Worm (Caenorhabditis elegans) whole organism, early embryonic: ENCODE data around the gene mfsd-8.
"Not testable (repeated sequence)": the region's sequence is repeated elsewhere in the genome, so short reads cannot be mapped to it uniquely, and the experiment has no call there.

Experiments used
- B0310.2 ChIP-seq: sonication (generic microtip); optimal IDR thresholded peaks from 2 replicates; lab custom pipeline; 2016; ENCODE audit warnings: mild to moderate bottlenecking, missing genetic modification characterization, missing compliant biosample characterization
- F13C5.2 ChIP-seq: sonication (generic microtip); optimal IDR thresholded peaks from 2 replicates; lab custom pipeline; 2017; ENCODE audit warnings: mild to moderate bottlenecking, missing genetic modification characterization, inconsistent platforms, missing compliant biosample characterization
- aly-1 ChIP-seq: sonication (generic microtip); optimal IDR thresholded peaks from 2 replicates; lab custom pipeline; 2016; ENCODE audit warnings: missing genetic modification characterization, missing compliant biosample characterization
- ama-1 ChIP-seq: fragments of 150-350 bp; optimal IDR thresholded peaks from 2 replicates; lab custom pipeline; 2014
- ceh-13 ChIP-seq: fragments of 200-800 bp; sonication (Bioruptor generic); optimal IDR thresholded peaks from 2 replicates; lab custom pipeline; 2018; ENCODE audit warnings: mild to moderate bottlenecking, missing genetic modification characterization, missing compliant biosample characterization
- ceh-36 ChIP-seq: sonication (generic microtip); optimal IDR thresholded peaks from 2 replicates; lab custom pipeline; 2016; ENCODE audit warnings: missing genetic modification characterization, inconsistent platforms, missing compliant biosample characterization
- ets-7 ChIP-seq: sonication (generic microtip); optimal IDR thresholded peaks from 2 replicates; lab custom pipeline; 2016; ENCODE audit warnings: missing genotype, missing genetic modification characterization, missing compliant biosample characterization
- flt-1 ChIP-seq: fragments of 200-800 bp; sonication (Bioruptor generic); IDR thresholded peaks from 2 replicates; pipeline ENCODE4 v1.3.6; 2022; ENCODE audit warnings: missing genetic modification characterization, missing compliant biosample characterization
- hmbx-1 ChIP-seq: sonication (generic microtip); optimal IDR thresholded peaks from 2 replicates; lab custom pipeline; 2016; ENCODE audit warnings: mild to moderate bottlenecking, missing genetic modification characterization, missing compliant biosample characterization
- hmg-4 ChIP-seq: fragments of 200-800 bp; sonication (Bioruptor generic); optimal IDR thresholded peaks from 2 replicates; lab custom pipeline; 2018; ENCODE audit warnings: mild to moderate bottlenecking, missing genetic modification characterization, missing compliant biosample characterization
- hnd-1 ChIP-seq: sonication (generic microtip); optimal IDR thresholded peaks from 2 replicates; lab custom pipeline; 2016; ENCODE audit warnings: missing genetic modification characterization, missing compliant biosample characterization
- pes-1 ChIP-seq: fragments of 200-800 bp; sonication (Bioruptor generic); IDR thresholded peaks from 2 replicates; pipeline ENCODE4 v1.3.6; 2022; ENCODE audit warnings: missing genetic modification reagents, missing genetic modification characterization, missing compliant biosample characterization
- scrt-1 ChIP-seq: fragments of 200-800 bp; sonication (Bioruptor generic); IDR thresholded peaks from 2 replicates; pipeline ENCODE4 v1.3.6; 2022; ENCODE audit warnings: missing genetic modification characterization, missing compliant biosample characterization
- sea-1 ChIP-seq: fragments of 200-800 bp; sonication (Bioruptor generic); conservative IDR thresholded peaks from 2 replicates; pipeline ENCODE4 v1.3.6; 2022; ENCODE audit warnings: missing genetic modification characterization, missing compliant biosample characterization
- tbx-11 ChIP-seq: fragments of 200-800 bp; sonication (Bioruptor generic); IDR thresholded peaks from 2 replicates; pipeline ENCODE4 v1.3.6; 2022; ENCODE audit warnings: missing genetic modification characterization, missing compliant biosample characterization
- tbx-37 ChIP-seq: fragments of 200-800 bp; sonication (Bioruptor generic); conservative IDR thresholded peaks from 2 replicates; pipeline ENCODE4 v1.3.6; 2022; ENCODE audit warnings: missing genetic modification reagents, missing genetic modification characterization, missing compliant biosample characterization
- tra-4 ChIP-seq: sonication (generic microtip); optimal IDR thresholded peaks from 2 replicates; lab custom pipeline; 2017; ENCODE audit warnings: missing genetic modification characterization, missing compliant biosample characterization

Gene mfsd-8

ce11 chrIII:3250596-3251112 is 31.5 kb upstream of the mfsd-8 start, which contains the start of gene Y53G8AL.4:
Y53G8AL.4 (minus strand) TSS chrIII:3250646.
- TF ChIP-seq sea-1 (GFP tag; lab: Robert Waterston, UW), result no peak
- peak; percentile 27; the same call in 1 of the 2 replicates for TF ChIP-seq pes-1 (GFP tag; lab: Robert Waterston, UW)

- TF ChIP-seq ama-1 (lab: Kevin White, UChicago), result no peak
- no peak for TF ChIP-seq sea-1 (GFP tag; lab: Robert Waterston, UW)
- TF ChIP-seq flt-1 (GFP tag; lab: Robert Waterston, UW), result no peak
- TF ChIP-seq B0310.2 (tag; lab: Kevin White, UChicago), result no peak
- no peak for TF ChIP-seq aly-1 (tag; lab: Kevin White, UChicago)
- TF ChIP-seq hmg-4 (GFP tag; lab: Kevin White, UChicago), result no peak
- TF ChIP-seq tbx-11 (GFP tag; lab: Robert Waterston, UW), result no peak
- no peak for TF ChIP-seq ceh-13 (GFP tag; lab: Kevin White, UChicago)
Measured at ce11 chrIII:3253043-3253442, 29.1 kb upstream of the mfsd-8 start, which contains the start of gene Y53G8AL.3. Y53G8AL.3 (minus strand) TSS chrIII:3253143.

DNA sequence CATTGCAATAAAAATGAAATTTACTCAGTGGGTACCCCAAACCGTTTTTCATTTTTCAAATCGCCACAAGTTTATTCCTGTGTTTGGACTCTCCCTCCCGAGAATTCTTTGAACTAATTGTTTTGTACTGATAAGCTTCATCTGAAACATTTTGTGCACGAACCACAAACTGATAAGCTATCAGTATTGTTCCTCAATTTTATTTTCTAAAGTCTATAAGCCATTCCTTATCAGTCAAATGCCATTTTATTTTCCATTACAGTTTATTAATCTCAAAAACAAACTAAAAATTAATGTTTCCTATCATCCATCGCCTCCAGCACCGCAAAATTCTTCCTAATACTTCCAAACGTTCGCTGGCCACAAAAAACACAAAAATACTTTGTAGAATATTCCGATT is 28.4 kb upstream of the mfsd-8 start:
- TF ChIP-seq ceh-13 (GFP tag; lab: Kevin White, UChicago) (no peak), aly-1 (tag; lab: Kevin White, UChicago) (no peak), F13C5.2 (tag; lab: Kevin White, UChicago) (no peak), hmbx-1 (tag; lab: Kevin White, UChicago) (no peak), tra-4 (tag; lab: Kevin White, UChicago) (no peak), tbx-11 (GFP tag; lab: Robert Waterston, UW) (no peak)

DNA sequence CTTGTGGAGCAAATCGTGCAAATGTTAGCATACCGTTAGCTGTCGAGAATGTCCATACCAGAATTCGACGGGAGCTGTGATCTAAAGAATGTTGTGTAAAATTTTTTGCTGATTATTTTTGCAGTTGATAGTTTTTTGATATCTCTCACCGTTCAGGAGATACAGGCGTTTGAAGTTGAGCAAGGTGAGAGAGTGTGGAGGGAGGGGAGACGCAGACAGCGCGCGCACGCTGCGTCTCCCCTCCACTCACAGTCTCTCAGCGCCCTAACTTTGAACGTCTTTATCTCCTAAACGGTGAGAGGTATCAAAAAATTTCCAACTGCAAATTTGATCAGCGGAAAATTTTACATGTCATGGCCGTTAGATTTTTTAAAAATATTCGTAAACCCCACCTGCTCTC is 27.1 kb upstream of the mfsd-8 start:
- TF ChIP-seq F13C5.2 (tag; lab: Kevin White, UChicago) (no peak), ets-7 (tag; lab: Kevin White, UChicago) (no peak), hmg-4 (GFP tag; lab: Kevin White, UChicago) (no peak), aly-1 (tag; lab: Kevin White, UChicago) (no peak), tbx-11 (GFP tag; lab: Robert Waterston, UW) (no peak), scrt-1 (GFP tag; lab: Robert Waterston, UW) (no peak), pes-1 (GFP tag; lab: Robert Waterston, UW) (no peak)

DNA sequence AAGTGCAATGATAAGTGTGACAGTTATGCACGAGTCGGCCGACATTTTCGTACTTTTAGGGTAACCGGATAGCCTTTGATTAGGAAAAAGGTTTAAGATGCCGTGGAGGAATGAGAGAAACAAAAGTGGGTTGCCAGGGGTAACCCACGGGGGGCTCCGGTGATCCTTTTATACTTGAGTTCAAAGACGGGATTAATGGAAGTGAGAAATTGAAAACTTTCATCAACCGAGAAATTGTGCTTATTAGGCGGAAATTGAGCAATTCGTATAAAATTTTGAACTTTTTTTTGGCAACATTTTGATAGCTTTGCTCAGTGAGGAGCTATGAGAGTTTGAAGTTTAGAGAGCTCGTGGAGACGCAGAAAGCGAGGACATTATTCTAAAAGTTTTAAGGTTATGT is 26.5 kb upstream of the mfsd-8 start, which contains the start of gene Y53G8AM.4:
TSS of gene Y53G8AM.4 (minus strand) at position 101 of the 400 bp plus-strand sequence.
- no peak for TF ChIP-seq ets-7 (tag; lab: Kevin White, UChicago)
- TF ChIP-seq flt-1 (GFP tag; lab: Robert Waterston, UW), result no peak
- TF ChIP-seq aly-1 (tag; lab: Kevin White, UChicago), result no peak
- TF ChIP-seq tbx-37 (GFP tag; lab: Robert Waterston, UW), result no peak
- TF ChIP-seq hnd-1 (tag; lab: Kevin White, UChicago), result no peak
- no peak for TF ChIP-seq hmg-4 (GFP tag; lab: Kevin White, UChicago)
- no peak for TF ChIP-seq tra-4 (tag; lab: Kevin White, UChicago)
- TF ChIP-seq pes-1 (GFP tag; lab: Robert Waterston, UW), result no peak
- TF ChIP-seq sea-1 (GFP tag; lab: Robert Waterston, UW), result no peak
- TF ChIP-seq F13C5.2 (tag; lab: Kevin White, UChicago), result no peak
- no peak for TF ChIP-seq scrt-1 (GFP tag; lab: Robert Waterston, UW)
- no peak for TF ChIP-seq ceh-36 (tag; lab: Kevin White, UChicago)
- TF ChIP-seq tbx-11 (GFP tag; lab: Robert Waterston, UW), result no peak
- no peak for TF ChIP-seq ama-1 (lab: Kevin White, UChicago)
- no peak for TF ChIP-seq B0310.2 (tag; lab: Kevin White, UChicago)

DNA sequence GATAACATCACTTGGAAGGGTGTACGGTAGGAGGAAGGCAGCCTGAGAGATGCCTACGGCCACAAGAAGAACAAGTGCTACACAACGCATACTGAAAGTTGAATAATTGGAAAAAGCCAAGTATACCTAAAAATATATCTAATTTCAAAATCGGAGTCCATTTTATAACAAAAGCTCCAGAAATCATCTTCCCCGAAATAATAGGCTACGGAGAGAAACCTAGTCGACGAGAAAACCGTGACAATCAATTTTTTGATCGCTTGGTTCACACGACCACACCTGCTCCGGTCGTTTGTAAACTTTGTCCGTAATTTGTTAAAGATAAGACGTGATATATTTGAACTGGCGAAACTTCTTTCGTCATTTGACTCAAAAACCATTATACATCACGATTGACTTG is 23.8 kb upstream of the mfsd-8 start, which contains the start of gene nspg-7.2:
TSS of gene nspg-7.2 (minus strand) at position 101 of the 400 bp plus-strand sequence.
- TF ChIP-seq scrt-1 (GFP tag; lab: Robert Waterston, UW) (no peak), pes-1 (GFP tag; lab: Robert Waterston, UW) (no peak), hmg-4 (GFP tag; lab: Kevin White, UChicago) (no peak), aly-1 (tag; lab: Kevin White, UChicago) (no peak), sea-1 (GFP tag; lab: Robert Waterston, UW) (no peak), tbx-11 (GFP tag; lab: Robert Waterston, UW) (no peak), flt-1 (GFP tag; lab: Robert Waterston, UW) (no peak), tra-4 (tag; lab: Kevin White, UChicago) (no peak), B0310.2 (tag; lab: Kevin White, UChicago) (no peak)

DNA sequence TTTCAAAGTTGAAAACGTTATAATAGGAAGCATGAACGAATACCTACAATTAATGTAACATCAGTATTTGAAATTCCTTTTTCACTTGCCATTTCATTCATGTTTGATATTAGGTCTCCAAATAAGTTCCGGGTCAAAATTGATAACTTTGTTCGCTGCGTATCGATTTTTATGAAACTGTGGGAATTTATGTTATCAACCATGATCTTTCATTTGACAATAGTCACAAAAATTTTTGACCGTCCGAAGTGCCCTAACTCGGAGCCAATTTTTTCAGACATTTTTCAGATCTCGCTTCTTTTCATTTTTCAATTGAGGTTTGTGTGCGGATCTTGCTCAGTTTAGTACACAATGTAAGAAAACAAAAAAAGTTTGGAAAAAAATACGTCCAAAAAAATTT is 22.4 kb upstream of the mfsd-8 start, which contains the start of gene Y53G8AM.6:
TSS of gene Y53G8AM.6 (minus strand) at position 101 of the 400 bp plus-strand sequence.
- not testable (repeated sequence) for TF ChIP-seq pes-1 (GFP tag; lab: Robert Waterston, UW); flt-1 (GFP tag; lab: Robert Waterston, UW); hmbx-1 (tag; lab: Kevin White, UChicago)

ce11 chrIII:3263696-3264095 is 18.4 kb upstream of the mfsd-8 start:
- no peak for TF ChIP-seq hmbx-1 (tag; lab: Kevin White, UChicago)
- TF ChIP-seq F13C5.2 (tag; lab: Kevin White, UChicago), result no peak
- TF ChIP-seq scrt-1 (GFP tag; lab: Robert Waterston, UW), result no peak
- TF ChIP-seq tbx-11 (GFP tag; lab: Robert Waterston, UW), result no peak
- TF ChIP-seq aly-1 (tag; lab: Kevin White, UChicago), result no peak
- TF ChIP-seq ceh-13 (GFP tag; lab: Kevin White, UChicago), result no peak
- TF ChIP-seq ceh-36 (tag; lab: Kevin White, UChicago), result no peak
